Worm (Caenorhabditis elegans) whole organism, L2 larva: ENCODE data around the gene R03C1.1.

Experiments used
- C34F6.9 ChIP-seq: fragments of 150-350 bp; optimal IDR thresholded peaks from 2 replicates; lab custom pipeline; 2014; ENCODE audit warnings: missing biosample characterization, missing genetic modification characterization
- R02D3.7 ChIP-seq: fragments of 150-350 bp; optimal IDR thresholded peaks from 2 replicates; lab custom pipeline; 2014; ENCODE audit warnings: missing biosample characterization, missing genetic modification characterization
- ZK546.5 ChIP-seq: sonication (generic microtip); optimal IDR thresholded peaks from 2 replicates; lab custom pipeline; 2017; ENCODE audit warnings: missing biosample characterization, missing genetic modification characterization
- aly-2 ChIP-seq: fragments of 150-350 bp; optimal IDR thresholded peaks from 2 replicates; lab custom pipeline; 2014; ENCODE audit warnings: missing biosample characterization, missing genetic modification characterization
- ama-1 ChIP-seq: fragments of 150-350 bp; optimal IDR thresholded peaks from 2 replicates; lab custom pipeline; 2018; ENCODE audit warnings: inconsistent platforms
- ceh-16 ChIP-seq: fragments of 150-350 bp; optimal IDR thresholded peaks from 2 replicates; lab custom pipeline; 2014; ENCODE audit warnings: missing biosample characterization, missing genetic modification characterization
- ceh-82 ChIP-seq: fragments of 150-350 bp; optimal IDR thresholded peaks from 2 replicates; lab custom pipeline; 2014; ENCODE audit warnings: missing biosample characterization, missing genetic modification characterization
- egl-27 ChIP-seq: sonication (generic microtip); optimal IDR thresholded peaks from 3 replicates; lab custom pipeline; 2017; ENCODE audit warnings: missing biosample characterization, missing genetic modification reagents, missing genetic modification characterization
- elt-1 ChIP-seq: fragments of 150-350 bp; optimal IDR thresholded peaks from 2 replicates; lab custom pipeline; 2014; ENCODE audit warnings: missing biosample characterization, missing genetic modification characterization
- elt-3 ChIP-seq: sonication (generic microtip); optimal IDR thresholded peaks from 2 replicates; lab custom pipeline; 2017; ENCODE audit warnings: missing biosample characterization, missing genetic modification characterization
- fos-1 ChIP-seq: fragments of 150-350 bp; optimal IDR thresholded peaks from 2 replicates; lab custom pipeline; 2014; ENCODE audit warnings: missing biosample characterization, missing genetic modification characterization
- gmeb-1 ChIP-seq: fragments of 150-350 bp; optimal IDR thresholded peaks from 2 replicates; lab custom pipeline; 2014; ENCODE audit warnings: missing biosample characterization, missing genetic modification characterization
- lin-11 ChIP-seq: fragments of 150-350 bp; sonication (generic microtip); optimal IDR thresholded peaks from 2 replicates; lab custom pipeline; 2014; ENCODE audit warnings: missing biosample characterization, missing genetic modification characterization, inconsistent platforms, mixed read lengths
- lsy-2 ChIP-seq, 2 experiments: fragments of 150-350 bp in 1 of 2; sonication (generic microtip) in 1 of 2; optimal IDR thresholded peaks; 2 replicates each; lab custom pipeline; 2014 to 2017; ENCODE audit warnings: missing biosample characterization in 2 of 2, missing genetic modification characterization in 2 of 2
- mab-5 ChIP-seq: fragments of 150-350 bp; optimal IDR thresholded peaks from 2 replicates; lab custom pipeline; 2014; ENCODE audit warnings: missing biosample characterization, missing genetic modification characterization
- mbf-1 ChIP-seq: sonication (generic microtip); optimal IDR thresholded peaks from 2 replicates; lab custom pipeline; 2017; ENCODE audit warnings: missing biosample characterization, missing genetic modification characterization
- nhr-10 ChIP-seq: sonication (generic microtip); optimal IDR thresholded peaks from 2 replicates; lab custom pipeline; 2017; ENCODE audit warnings: missing biosample characterization, missing genetic modification characterization
- nhr-11 ChIP-seq: fragments of 150-350 bp; optimal IDR thresholded peaks from 2 replicates; lab custom pipeline; 2014; ENCODE audit warnings: missing biosample characterization, missing genetic modification characterization
- nhr-12 ChIP-seq: fragments of 150-350 bp; optimal IDR thresholded peaks from 2 replicates; lab custom pipeline; 2014; ENCODE audit warnings: missing biosample characterization, missing genetic modification characterization
- nhr-129 ChIP-seq: fragments of 150-350 bp; optimal IDR thresholded peaks from 2 replicates; lab custom pipeline; 2014; ENCODE audit warnings: missing biosample characterization, missing genetic modification characterization
- nhr-21 ChIP-seq: fragments of 150-350 bp; optimal IDR thresholded peaks from 2 replicates; lab custom pipeline; 2014; ENCODE audit warnings: missing biosample characterization, missing genetic modification characterization
- nhr-23 ChIP-seq: fragments of 150-350 bp; optimal IDR thresholded peaks from 2 replicates; lab custom pipeline; 2014; ENCODE audit warnings: missing biosample characterization, missing genetic modification reagents, missing genetic modification characterization
- nhr-237 ChIP-seq: fragments of 150-350 bp; optimal IDR thresholded peaks from 2 replicates; lab custom pipeline; 2014; ENCODE audit warnings: missing biosample characterization, missing genetic modification characterization
- nhr-25 ChIP-seq: fragments of 150-350 bp; sonication (generic microtip); optimal IDR thresholded peaks from 3 replicates; lab custom pipeline; 2014; ENCODE audit warnings: missing biosample characterization, missing genetic modification characterization
- nhr-6 ChIP-seq: fragments of 150-350 bp; optimal IDR thresholded peaks from 2 replicates; lab custom pipeline; 2014; ENCODE audit warnings: missing biosample characterization, missing genetic modification characterization
- peb-1 ChIP-seq: fragments of 150-350 bp; optimal IDR thresholded peaks from 2 replicates; lab custom pipeline; 2014; ENCODE audit warnings: missing biosample characterization, missing genetic modification characterization
- sem-4 ChIP-seq: fragments of 150-350 bp; optimal IDR thresholded peaks from 2 replicates; lab custom pipeline; 2014; ENCODE audit warnings: missing biosample characterization, missing genetic modification reagents, missing genetic modification characterization
- sma-3 ChIP-seq: sonication (generic microtip); optimal IDR thresholded peaks from 2 replicates; lab custom pipeline; 2016; ENCODE audit warnings: missing genetic modification reagents, missing genetic modification characterization, missing compliant biosample characterization
- sma-9 ChIP-seq, 2 experiments: fragments of 150-350 bp in 1 of 2; sonication (generic microtip) in 1 of 2; optimal IDR thresholded peaks; 2 replicates each; lab custom pipeline; 2014 to 2016; ENCODE audit warnings: missing genetic modification characterization in 2 of 2, mild to moderate bottlenecking in 1 of 2, missing biosample characterization in 1 of 2, missing compliant biosample characterization in 1 of 2, missing genetic modification reagents in 1 of 2, moderate library complexity in 1 of 2
- snpc-4 ChIP-seq: fragments of 150-350 bp; optimal IDR thresholded peaks from 2 replicates; lab custom pipeline; 2014; ENCODE audit warnings: missing biosample characterization, missing genetic modification characterization
- unc-39 ChIP-seq: fragments of 150-350 bp; optimal IDR thresholded peaks from 2 replicates; lab custom pipeline; 2014; ENCODE audit warnings: missing biosample characterization, missing genetic modification characterization
- unc-55 ChIP-seq: fragments of 150-350 bp; sonication (generic microtip); optimal IDR thresholded peaks from 3 replicates; lab custom pipeline; 2014; ENCODE audit warnings: missing biosample characterization, missing genetic modification reagents, missing genetic modification characterization
- ztf-1 ChIP-seq: fragments of 200-800 bp; sonication (Bioruptor generic); conservative IDR thresholded peaks from 2 replicates; pipeline ENCODE4 v1.3.6; 2022; ENCODE audit warnings: missing genetic modification characterization, missing compliant biosample characterization
- ztf-11 ChIP-seq: sonication (generic microtip); optimal IDR thresholded peaks from 2 replicates; lab custom pipeline; 2017; ENCODE audit warnings: missing biosample characterization, missing genetic modification characterization
- ztf-4 ChIP-seq: fragments of 150-350 bp; optimal IDR thresholded peaks from 2 replicates; lab custom pipeline; 2014; ENCODE audit warnings: missing biosample characterization, missing genetic modification characterization

R03C1.1 gene

ce11 chrII:14940980-14941379 lies 30.8 kb upstream of the R03C1.1 start:
- TF ChIP-seq elt-1 (tag; lab: Kevin White, UChicago) (no peak), ama-1 (lab: Kevin White, UChicago) (no peak), peb-1 (tag; lab: Kevin White, UChicago) (no peak), ztf-4 (tag; lab: Kevin White, UChicago) (no peak), nhr-23 (no peak), gmeb-1 (no peak), elt-3 (tag; lab: Kevin White, UChicago) (no peak), nhr-12 (no peak), R02D3.7 (tag; lab: Kevin White, UChicago) (no peak)

DNA sequence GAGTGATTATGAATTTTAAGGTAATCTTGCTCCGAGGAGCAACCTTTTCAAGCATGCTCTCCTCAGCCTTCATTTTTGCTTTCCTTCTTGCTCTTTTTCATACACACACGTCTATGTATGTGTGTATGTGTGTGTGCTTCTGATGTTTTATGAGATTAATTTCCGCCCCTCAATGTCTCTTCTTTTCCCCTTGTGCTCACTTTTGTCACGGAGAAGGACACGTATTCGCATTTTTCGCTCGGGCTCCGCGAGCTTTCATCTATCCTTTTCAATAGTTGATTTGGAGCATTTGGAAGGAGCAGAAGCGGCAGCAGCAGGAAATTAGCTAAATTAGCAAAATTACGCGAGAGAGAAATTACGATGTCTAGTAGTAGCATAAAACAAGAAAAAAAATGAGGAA lies 30.1 kb upstream of the R03C1.1 start:
- TF ChIP-seq ama-1 (lab: Kevin White, UChicago), result no peak
- no peak for TF ChIP-seq unc-55 (GFP tag; lab: Kevin White, UChicago)
- TF ChIP-seq egl-27, result no peak
- no peak for TF ChIP-seq R02D3.7 (tag; lab: Kevin White, UChicago)
- no peak for TF ChIP-seq nhr-129
- no peak for TF ChIP-seq ceh-82

ce11 chrII:14938319-14938718 lies 28.1 kb upstream of the R03C1.1 start:
- no peak for TF ChIP-seq nhr-23
- no peak for TF ChIP-seq nhr-12
- peak; percentile 63 for TF ChIP-seq sma-9 (GFP tag; optimal IDR thresholded peaks at IDR 0.05; lab: Kevin White, UChicago)
- TF ChIP-seq sma-9 (tag; optimal IDR thresholded peaks at IDR 0.05; lab: Kevin White, UChicago), result no peak
- TF ChIP-seq fos-1 (tag; lab: Kevin White, UChicago), result no peak
- TF ChIP-seq nhr-10, result no peak
- no peak for TF ChIP-seq sem-4 (tag; lab: Kevin White, UChicago)
- TF ChIP-seq nhr-21 (tag; lab: Kevin White, UChicago), result no peak
- TF ChIP-seq lsy-2 (tag; optimal IDR thresholded peaks at IDR 0.05; lab: Kevin White, UChicago), result no peak
- peak; percentile 2 for TF ChIP-seq C34F6.9 (tag; lab: Kevin White, UChicago)

- TF ChIP-seq lsy-2 (tag; optimal IDR thresholded peaks at IDR 0.05; lab: Kevin White, UChicago) (no peak), aly-2 (tag; lab: Kevin White, UChicago) (no peak), nhr-25 (no peak), sma-9 (GFP tag; optimal IDR thresholded peaks at IDR 0.05; lab: Kevin White, UChicago) (no peak), sma-9 (tag; optimal IDR thresholded peaks at IDR 0.05; lab: Kevin White, UChicago) (no peak), mab-5 (tag; lab: Kevin White, UChicago) (no peak), nhr-6 (tag; lab: Kevin White, UChicago) (no peak), nhr-10 (no peak), ztf-11 (tag; lab: Kevin White, UChicago) (no peak), ztf-1 (GFP tag; lab: Robert Waterston, UW) (no peak), ceh-16 (no peak)
Measured at ce11 chrII:14935431-14936071, 25.3 kb upstream of the R03C1.1 start.

DNA sequence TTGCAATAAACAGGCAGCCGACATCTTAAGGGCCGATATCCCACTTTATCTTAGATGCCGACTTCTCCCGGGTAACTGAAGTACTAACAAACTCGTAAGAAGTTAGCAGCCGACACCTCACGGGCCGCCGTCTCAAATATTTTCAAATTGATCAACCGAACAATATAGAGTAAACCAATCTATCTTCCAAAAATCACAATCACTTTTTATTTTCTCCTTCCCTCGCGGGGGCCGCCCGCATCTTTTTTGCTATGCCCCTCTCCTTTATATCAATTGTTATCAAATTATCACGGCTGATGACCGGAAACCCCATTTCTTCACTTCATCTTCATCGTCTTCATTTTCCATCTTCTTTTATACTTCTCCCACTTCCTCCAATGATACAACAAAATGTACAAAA lies 18.6 kb upstream of the R03C1.1 start:
- TF ChIP-seq lin-11 (tag; lab: Kevin White, UChicago) (no peak), snpc-4 (tag; lab: Kevin White, UChicago) (peak; percentile 88), sma-3 (GFP tag; lab: Kevin White, UChicago) (peak; percentile 51), ceh-16 (no peak), ztf-1 (GFP tag; lab: Robert Waterston, UW) (no peak)

ce11 chrII:14919148-14919755 lies 9.0 kb upstream of the R03C1.1 start, which contains the start of gene pde-3:
pde-3 (plus strand) TSS chrII:14919705.
- no peak for TF ChIP-seq ZK546.5 (tag; lab: Kevin White, UChicago)
- no peak for TF ChIP-seq unc-39 (tag; lab: Kevin White, UChicago)
- TF ChIP-seq unc-55 (GFP tag; lab: Kevin White, UChicago), result no peak
- TF ChIP-seq lsy-2 (tag; optimal IDR thresholded peaks at IDR 0.05; lab: Kevin White, UChicago), result no peak
- no peak for TF ChIP-seq elt-1 (tag; lab: Kevin White, UChicago)
- TF ChIP-seq nhr-237, result no peak
- TF ChIP-seq nhr-129, result no peak
- TF ChIP-seq gmeb-1, result no peak
- TF ChIP-seq nhr-11 (tag; lab: Kevin White, UChicago), result no peak
- TF ChIP-seq mbf-1, result no peak
- TF ChIP-seq fos-1 (tag; lab: Kevin White, UChicago), result no peak
